Fruit fly (Drosophila melanogaster): ENCODE results near the gene CG43074.

CG43074 gene

DNA sequence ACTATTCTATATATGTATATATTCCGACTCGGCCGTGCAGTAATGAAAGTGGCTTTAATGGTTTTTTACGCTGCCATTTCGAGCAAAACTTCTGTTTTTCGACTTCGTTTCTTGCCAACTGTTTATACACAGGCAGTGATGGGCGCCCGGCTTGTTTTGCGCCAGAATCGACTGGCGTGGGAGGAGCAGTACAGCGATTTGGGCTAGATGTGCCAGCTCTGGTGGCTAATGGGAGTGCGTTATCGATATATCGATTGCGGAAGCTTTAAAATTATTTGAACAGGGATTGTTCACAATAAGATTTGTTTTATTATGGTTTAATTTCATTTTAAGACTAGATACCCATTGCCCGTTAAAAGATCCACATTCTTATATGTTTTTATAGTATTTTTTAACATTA, 13.3 kb downstream of the CG43074 start, which contains the start of gene CG14971 (continued):
- no peak for TF ChIP-seq slp2 (GFP tag; optimal IDR thresholded peaks at IDR 0.05)
- TF ChIP-seq CG1603 (tag; optimal IDR thresholded peaks at IDR 0.05) = peak; percentile 67
- TF ChIP-seq CG10267 (tag; optimal IDR thresholded peaks at IDR 0.05) = peak; percentile 23
- peak; percentile 76 for TF ChIP-seq slbo (GFP tag; IDR thresholded peaks at IDR 0.05)
- TF ChIP-seq CG11085 (GFP tag; IDR thresholded peaks at IDR 0.05) = no peak
- peak; percentile 67 for TF ChIP-seq mam (GFP tag; optimal IDR thresholded peaks at IDR 0.05)
- TF ChIP-seq Rfx (GFP tag; IDR thresholded peaks at IDR 0.05) = peak; percentile 73
- TF ChIP-seq Dip3 (GFP tag; optimal IDR thresholded peaks at IDR 0.05) = peak; percentile 39
- no peak for TF ChIP-seq da (GFP tag; optimal IDR thresholded peaks at IDR 0.05)
- TF ChIP-seq Ets65A (GFP tag) = peak; percentile 89
- TF ChIP-seq CG7928 (GFP tag; optimal IDR thresholded peaks at IDR 0.05) = peak; percentile 46
- TF ChIP-seq Eip74EF (GFP tag; optimal IDR thresholded peaks at IDR 0.05) = peak in 1 of 2 experiments; percentile 47
- TF ChIP-seq H2.0 (GFP tag; IDR thresholded peaks at IDR 0.05) = 0 out of 2 replicates have a peak, but pooled peaks have one; percentile 36
- no peak for TF ChIP-seq z (GFP tag; IDR thresholded peaks at IDR 0.05)
- TF ChIP-seq dati (GFP tag; IDR thresholded peaks at IDR 0.05) = no peak
- no peak for TF ChIP-seq so (GFP tag; IDR thresholded peaks at IDR 0.05)
- TF ChIP-seq nerfin-1 (tag; optimal IDR thresholded peaks at IDR 0.05) = peak; percentile 0
- peak; percentile 85 for TF ChIP-seq unc-4 (GFP tag; IDR thresholded peaks at IDR 0.05; ENCODE audit: partially characterized antibody)
- TF ChIP-seq HLH4C (GFP tag; IDR thresholded peaks at IDR 0.05; ENCODE audit: partially characterized antibody) = peak; percentile 78
- no peak for TF ChIP-seq CTCF (GFP tag; optimal IDR thresholded peaks at IDR 0.05)
- no peak for TF ChIP-seq pita (GFP tag; optimal IDR thresholded peaks at IDR 0.05)
- no peak for TF ChIP-seq CG4854 (GFP tag; optimal IDR thresholded peaks at IDR 0.05)
- no peak for TF ChIP-seq Gsc (GFP tag; IDR thresholded peaks at IDR 0.05)
- TF ChIP-seq Stat92E (GFP tag; optimal IDR thresholded peaks at IDR 0.05) = no peak
- peak; percentile 14 for TF ChIP-seq CG1602 (GFP tag; optimal IDR thresholded peaks at IDR 0.05)
- no peak for TF ChIP-seq Nf-YB (GFP tag; optimal IDR thresholded peaks at IDR 0.05)
- no peak for TF ChIP-seq chm (GFP tag; IDR thresholded peaks at IDR 0.05)
- peak; percentile 31 for TF ChIP-seq phol (tag; optimal IDR thresholded peaks at IDR 0.05)
- TF ChIP-seq CG9727 (GFP tag; optimal IDR thresholded peaks at IDR 0.05) = peak; percentile 20
- TF ChIP-seq sd (tag; optimal IDR thresholded peaks at IDR 0.05) = no peak
- TF ChIP-seq gt (GFP tag; IDR thresholded peaks at IDR 0.05) = no peak
- no peak for TF ChIP-seq jing (GFP tag; optimal IDR thresholded peaks at IDR 0.05)
- TF ChIP-seq CG16863 (GFP tag; optimal IDR thresholded peaks at IDR 0.05) = no peak
- no peak for TF ChIP-seq Optix (GFP tag; IDR thresholded peaks at IDR 0.05)
- TF ChIP-seq Chrac-16 (GFP tag; optimal IDR thresholded peaks at IDR 0.05) = peak; percentile 4
- no peak for TF ChIP-seq CG3065 (GFP tag; optimal IDR thresholded peaks at IDR 0.05)
- TF ChIP-seq dysf (GFP tag; IDR thresholded peaks at IDR 0.05) = no peak
- TF ChIP-seq sc (optimal IDR thresholded peaks at IDR 0.05) = no peak
- TF ChIP-seq sc (GFP tag; optimal IDR thresholded peaks at IDR 0.05) = no peak
- TF ChIP-seq CG30431 (GFP tag; optimal IDR thresholded peaks at IDR 0.05) = no peak
- no peak for TF ChIP-seq CG11093 (GFP tag; IDR thresholded peaks at IDR 0.05)
- TF ChIP-seq CG8478 (optimal IDR thresholded peaks at IDR 0.05) = no peak
- TF ChIP-seq Ets97D (GFP tag; optimal IDR thresholded peaks at IDR 0.05) = peak; percentile 67
- no peak for TF ChIP-seq zf30C (GFP tag; optimal IDR thresholded peaks at IDR 0.05)
- no peak for TF ChIP-seq CG10462 (GFP tag; optimal IDR thresholded peaks at IDR 0.05)
- no peak for TF ChIP-seq Hr39 (optimal IDR thresholded peaks at IDR 0.05)
- no peak for TF ChIP-seq ranshi (GFP tag; IDR thresholded peaks at IDR 0.05)
- no peak for TF ChIP-seq sim (GFP tag; IDR thresholded peaks at IDR 0.05)
- peak; percentile 78 for TF ChIP-seq vnd (GFP tag; IDR thresholded peaks at IDR 0.05; ENCODE audit: partially characterized antibody)
- no peak for TF ChIP-seq az2 (GFP tag; optimal IDR thresholded peaks at IDR 0.05)
- no peak for TF ChIP-seq gsb (GFP tag; IDR thresholded peaks at IDR 0.05)
- TF ChIP-seq Tbp (GFP tag; optimal IDR thresholded peaks at IDR 0.05) = no peak
- TF ChIP-seq HLHmδ (GFP tag; optimal IDR thresholded peaks at IDR 0.05) = no peak
- TF ChIP-seq disco-r (GFP tag; optimal IDR thresholded peaks at IDR 0.05) = no peak
